Fruit fly (Drosophila melanogaster): Measurements from ENCODE around the gene CG10348.

- TF ChIP-seq CG12605 (GFP tag; IDR thresholded peaks at IDR 0.05) (no peak), D1 (tag; optimal IDR thresholded peaks at IDR 0.05) (no peak), CG17806 (tag; optimal IDR thresholded peaks at IDR 0.05) (no peak), CG32121 (GFP tag; IDR thresholded peaks at IDR 0.05) (no peak)
These were observed 59.1 kb downstream of the CG10348 start, which contains the start of gene CG43339 for dm6 chr2L:18673185-18673584.
